Fruit fly (Drosophila melanogaster) whole organism, embryonic: Measurements from ENCODE around the gene kri.

Source experiments
- Asciz ChIP-seq: fragments of 200-800 bp; sonication (Bioruptor generic); optimal IDR thresholded peaks from 2 replicates; lab custom pipeline; 2017; ENCODE audit warnings: missing biosample characterization, mild to moderate bottlenecking, missing genetic modification characterization, missing genetic modification reagents
- Bgb ChIP-seq: fragments of 200-800 bp; sonication (Bioruptor generic); IDR thresholded peaks from 2 replicates; pipeline ENCODE4 v1.3.6; 2022; ENCODE audit warnings: missing biosample characterization, missing genetic modification characterization; ENCODE audit not compliant: partially characterized antibody
- CG10979 ChIP-seq: fragments of 200-800 bp; sonication (Bioruptor generic); optimal IDR thresholded peaks from 2 replicates; lab custom pipeline; 2018; ENCODE audit warnings: missing biosample characterization, mild to moderate bottlenecking, missing genetic modification characterization, moderate library complexity
- CG11504 ChIP-seq: fragments of 200-800 bp; sonication (Bioruptor generic); optimal IDR thresholded peaks from 3 replicates; lab custom pipeline; 2019; ENCODE audit warnings: missing biosample characterization, mild to moderate bottlenecking, missing genetic modification characterization, moderate library complexity
- CG11695 ChIP-seq: fragments of 200-800 bp; sonication (Bioruptor generic); IDR thresholded peaks from 3 replicates; pipeline ENCODE4 v1.3.6; 2022; ENCODE audit warnings: missing biosample characterization, missing genetic modification characterization
- CG11696 ChIP-seq: fragments of 200-800 bp; sonication (Bioruptor generic); IDR thresholded peaks from 2 replicates; pipeline ENCODE4 v1.3.6; 2022; ENCODE audit warnings: missing biosample characterization, missing genetic modification characterization
- CG11723 ChIP-seq: fragments of 200-800 bp; sonication (Bioruptor generic); optimal IDR thresholded peaks from 2 replicates; lab custom pipeline; 2017; ENCODE audit warnings: missing biosample characterization, mild to moderate bottlenecking, missing genetic modification characterization
- CG12659 ChIP-seq: fragments of 200-800 bp; sonication (Bioruptor generic); optimal IDR thresholded peaks from 3 replicates; lab custom pipeline; 2017; ENCODE audit warnings: mild to moderate bottlenecking, missing biosample characterization, missing genetic modification reagents, missing genetic modification characterization
- CG15514 ChIP-seq: fragments of 200-800 bp; sonication (Bioruptor generic); optimal IDR thresholded peaks from 3 replicates; lab custom pipeline; 2017; ENCODE audit warnings: missing biosample characterization, missing genetic modification characterization, mild to moderate bottlenecking, moderate library complexity, missing genetic modification reagents
- CG18619 ChIP-seq: fragments of 200-800 bp; sonication (Bioruptor generic); optimal IDR thresholded peaks from 3 replicates; lab custom pipeline; 2017; ENCODE audit warnings: missing biosample characterization, mild to moderate bottlenecking, missing genetic modification characterization
- CG2712 ChIP-seq: fragments of 200-800 bp; optimal IDR thresholded peaks from 3 replicates; lab custom pipeline; 2019; ENCODE audit warnings: missing biosample characterization, mild to moderate bottlenecking, missing genetic modification characterization, moderate library complexity
- CG31441 ChIP-seq: fragments of 200-800 bp; sonication (Bioruptor generic); IDR thresholded peaks from 2 replicates; pipeline ENCODE4 v1.3.6; 2022; ENCODE audit warnings: missing biosample characterization, missing genetic modification characterization
- CG6813 ChIP-seq: fragments of 200-800 bp; sonication (Bioruptor generic); optimal IDR thresholded peaks from 2 replicates; lab custom pipeline; 2017; ENCODE audit warnings: missing biosample characterization, missing genetic modification characterization, mild to moderate bottlenecking, moderate library complexity, missing genetic modification reagents
- CG7839 ChIP-seq: fragments of 200-800 bp; sonication (Bioruptor generic); optimal IDR thresholded peaks from 3 replicates; lab custom pipeline; 2018; ENCODE audit warnings: missing biosample characterization, mild to moderate bottlenecking, missing genetic modification characterization, moderate library complexity
- CG9437 ChIP-seq: fragments of 200-800 bp; sonication (Bioruptor generic); optimal IDR thresholded peaks from 2 replicates; lab custom pipeline; 2018; ENCODE audit warnings: missing biosample characterization, mild to moderate bottlenecking, missing genetic modification characterization
- CG9932 ChIP-seq: fragments of 200-800 bp; sonication (Bioruptor generic); IDR thresholded peaks from 2 replicates; pipeline ENCODE4 v1.3.6; 2022; ENCODE audit warnings: missing biosample characterization, missing genetic modification characterization
- CoRest ChIP-seq: fragments of 200-800 bp; sonication (Bioruptor generic); optimal IDR thresholded peaks from 3 replicates; lab custom pipeline; 2018; ENCODE audit warnings: missing biosample characterization, mild to moderate bottlenecking, missing genetic modification characterization, moderate library complexity
- D19A ChIP-seq: fragments of 200-800 bp; optimal IDR thresholded peaks from 3 replicates; lab custom pipeline; 2019; ENCODE audit warnings: missing biosample characterization, mild to moderate bottlenecking, missing genetic modification characterization, moderate library complexity
- E2f1 ChIP-seq: fragments of 200-800 bp; sonication (Bioruptor generic); IDR thresholded peaks from 2 replicates; pipeline ENCODE4 v1.3.6; 2022; ENCODE audit warnings: missing biosample characterization, missing genetic modification characterization
- Eip74EF ChIP-seq, 2 experiments: fragments of 200-800 bp in 1 of 2; fragments of >200 bp in 1 of 2; sonication (Bioruptor generic) in 1 of 2; optimal IDR thresholded peaks; 2 replicates each; lab custom pipeline; 2017 to 2019; ENCODE audit warnings: missing biosample characterization in 2 of 2, missing genetic modification characterization in 2 of 2, mild to moderate bottlenecking in 1 of 2, moderate library complexity in 1 of 2
- Hmr ChIP-seq: fragments of 200-800 bp; sonication (Bioruptor generic); optimal IDR thresholded peaks from 3 replicates; lab custom pipeline; 2017; ENCODE audit warnings: mild to moderate bottlenecking, missing biosample characterization, missing genetic modification reagents, missing genetic modification characterization
- Hr51 ChIP-seq, 2 experiments: fragments of 200-800 bp; sonication (Bioruptor generic); optimal IDR thresholded peaks; 2 replicates in 1 of 2; 3 replicates in 1 of 2; lab custom pipeline; 2016 to 2018; ENCODE audit warnings: missing biosample characterization in 2 of 2, missing genetic modification characterization in 2 of 2, mild to moderate bottlenecking in 1 of 2, moderate library complexity in 1 of 2
- Jarid2 ChIP-seq: fragments of 200-800 bp; sonication (Bioruptor generic); optimal IDR thresholded peaks from 3 replicates; lab custom pipeline; 2017; ENCODE audit warnings: mild to moderate bottlenecking, missing biosample characterization, missing genetic modification reagents, missing genetic modification characterization
- Kr ChIP-seq: fragments of 200-800 bp; sonication (Bioruptor generic); optimal IDR thresholded peaks from 2 replicates; lab custom pipeline; 2017; ENCODE audit warnings: missing biosample characterization, mild to moderate bottlenecking, missing genetic modification characterization
- Oli ChIP-seq: fragments of 200-800 bp; sonication (Bioruptor generic); optimal IDR thresholded peaks from 2 replicates; lab custom pipeline; 2018; ENCODE audit warnings: missing biosample characterization, mild to moderate bottlenecking, missing genetic modification characterization, moderate library complexity
- Sox100B ChIP-seq: fragments of 200-800 bp; sonication (Bioruptor generic); optimal IDR thresholded peaks from 3 replicates; lab custom pipeline; 2018; ENCODE audit warnings: missing biosample characterization, mild to moderate bottlenecking, missing genetic modification characterization
- Usf ChIP-seq: fragments of 200-800 bp; sonication (Bioruptor generic); optimal IDR thresholded peaks from 2 replicates; lab custom pipeline; 2017; ENCODE audit warnings: missing genotype, missing biosample characterization, missing genetic modification characterization
- Xrp1 ChIP-seq: fragments of 200-800 bp; sonication (Bioruptor generic); IDR thresholded peaks from 2 replicates; pipeline ENCODE4 v1.3.6; 2022; ENCODE audit warnings: missing biosample characterization, missing genetic modification characterization
- bcd ChIP-seq: fragments of 200-800 bp; sonication (Bioruptor generic); optimal IDR thresholded peaks from 2 replicates; lab custom pipeline; 2017; ENCODE audit warnings: missing biosample characterization, mild to moderate bottlenecking, missing genetic modification characterization
- btn ChIP-seq: fragments of 200-800 bp; sonication (Bioruptor generic); optimal IDR thresholded peaks from 2 replicates; lab custom pipeline; 2016; ENCODE audit warnings: missing biosample characterization, missing genetic modification characterization
- dmrt99B ChIP-seq: fragments of 200-800 bp; sonication (Bioruptor generic); optimal IDR thresholded peaks from 2 replicates; lab custom pipeline; 2018; ENCODE audit warnings: missing biosample characterization, mild to moderate bottlenecking, missing genetic modification characterization, moderate library complexity
- eve ChIP-seq, 2 experiments: fragments of >200 bp; optimal IDR thresholded peaks; 2 replicates each; lab custom pipeline; 2017; ENCODE audit warnings: missing biosample characterization in 2 of 2, missing genetic modification characterization in 2 of 2
- exex ChIP-seq: fragments of 200-800 bp; sonication (Bioruptor generic); optimal IDR thresholded peaks from 4 replicates; lab custom pipeline; 2018; ENCODE audit warnings: missing biosample characterization, mild to moderate bottlenecking, missing genetic modification characterization, moderate library complexity
- kay ChIP-seq: fragments of 200-800 bp; sonication (Bioruptor generic); optimal IDR thresholded peaks from 2 replicates; lab custom pipeline; 2016; ENCODE audit warnings: missing biosample characterization, missing genetic modification characterization
- knrl ChIP-seq: fragments of 200-800 bp; sonication (Bioruptor generic); IDR thresholded peaks from 3 replicates; pipeline ENCODE4 v1.3.6; 2022; ENCODE audit warnings: missing biosample characterization, missing genetic modification characterization; ENCODE audit not compliant: partially characterized antibody
- lmd ChIP-seq: fragments of 200-800 bp; sonication (Bioruptor generic); IDR thresholded peaks from 2 replicates; pipeline ENCODE4 v1.3.6; 2022; ENCODE audit warnings: missing biosample characterization, missing genetic modification characterization
- lola ChIP-seq, 3 experiments: fragments of >200 bp in 2 of 3; fragments of 200-800 bp in 1 of 3; sonication (Bioruptor generic) in 1 of 3; optimal IDR thresholded peaks; 2 replicates each; lab custom pipeline; 2017 to 2019; ENCODE audit warnings: missing biosample characterization in 3 of 3, missing genetic modification characterization in 3 of 3, mild to moderate bottlenecking in 1 of 3, moderate library complexity in 1 of 3
- maf-S ChIP-seq: fragments of 200-800 bp; sonication (Bioruptor generic); optimal IDR thresholded peaks from 2 replicates; lab custom pipeline; 2016; ENCODE audit warnings: missing biosample characterization, missing genetic modification characterization
- nau ChIP-seq: fragments of 200-800 bp; sonication (Bioruptor generic); optimal IDR thresholded peaks from 3 replicates; lab custom pipeline; 2017; ENCODE audit warnings: missing biosample characterization, mild to moderate bottlenecking, missing genetic modification characterization, missing genetic modification reagents
- onecut ChIP-seq: fragments of 200-800 bp; sonication (Bioruptor generic); IDR thresholded peaks from 2 replicates; pipeline ENCODE4 v1.3.6; 2022; ENCODE audit warnings: missing biosample characterization, missing genetic modification characterization
- row ChIP-seq: fragments of 200-800 bp; sonication (Bioruptor generic); IDR thresholded peaks from 3 replicates; pipeline ENCODE4 v1.3.6; 2022; ENCODE audit warnings: missing biosample characterization, missing genetic modification characterization
- sens ChIP-seq: fragments of 200-800 bp; sonication (Bioruptor generic); peaks from one replicate; lab custom pipeline; 2016; ENCODE audit warnings: missing biosample characterization, missing genetic modification characterization
- sna ChIP-seq: fragments of 200-800 bp; sonication (Bioruptor generic); IDR thresholded peaks from 2 replicates; pipeline ENCODE4 v1.3.6; 2022; ENCODE audit warnings: missing biosample characterization, missing genetic modification characterization; ENCODE audit not compliant: partially characterized antibody
- tgo ChIP-seq: fragments of 200-800 bp; sonication (Bioruptor generic); IDR thresholded peaks from 3 replicates; pipeline ENCODE4 v1.3.6; 2022; ENCODE audit warnings: missing biosample characterization, missing genetic modification characterization
- tup ChIP-seq: fragments of 200-800 bp; sonication (Bioruptor generic); optimal IDR thresholded peaks from 2 replicates; lab custom pipeline; 2016; ENCODE audit warnings: missing biosample characterization, mild to moderate bottlenecking, missing genetic modification characterization, moderate library complexity
- vfl ChIP-seq: fragments of 200-800 bp; sonication (Bioruptor generic); optimal IDR thresholded peaks from 2 replicates; lab custom pipeline; 2016; ENCODE audit warnings: missing biosample characterization, missing genetic modification characterization
- vnd ChIP-seq: fragments of 200-800 bp; sonication (Bioruptor generic); IDR thresholded peaks from 3 replicates; pipeline ENCODE4 v1.3.6; 2022; ENCODE audit warnings: missing biosample characterization, missing genetic modification characterization; ENCODE audit not compliant: partially characterized antibody

The kri gene

dm6 chr3L:5809201-5809584 is 1.6 kb upstream of the kri start (continued):
- peak; percentile 49 for TF ChIP-seq CG2712 (tag; lab: Kevin White, UChicago)
- no peak for TF ChIP-seq maf-S (GFP tag; lab: Kevin White, UChicago)
- TF ChIP-seq Asciz (GFP tag; lab: Kevin White, UChicago), result no peak
- TF ChIP-seq Hmr (GFP tag; lab: Kevin White, UChicago), result peak; percentile 13
- no peak for TF ChIP-seq D19A (tag; lab: Kevin White, UChicago)
- 0 out of 2 replicates have a peak, but pooled peaks have one; percentile 25 for TF ChIP-seq CG11696 (GFP tag; lab: Robert Waterston, UW)
- peak; percentile 20 for TF ChIP-seq CG7839 (tag; lab: Kevin White, UChicago)
- TF ChIP-seq E2f1 (GFP tag; lab: Robert Waterston, UW), result no peak
- TF ChIP-seq vnd (GFP tag; lab: Robert Waterston, UW), result no peak
- TF ChIP-seq Xrp1, result peak; percentile 22; the same call in 1 of the 2 replicates
- TF ChIP-seq kay (GFP tag; lab: Kevin White, UChicago), result no peak
- 0 out of 3 replicates have a peak, but pooled peaks have one; percentile 21 for TF ChIP-seq CG11695 (GFP tag; lab: Robert Waterston, UW)
- peak; percentile 41 for TF ChIP-seq CoRest
- TF ChIP-seq Kr, result no peak
- peak; percentile 42; the same call in 2 of the 3 replicates for TF ChIP-seq row (GFP tag; lab: Robert Waterston, UW)
- peak; percentile 7 for TF ChIP-seq CG18619
- TF ChIP-seq tup (GFP tag; lab: Kevin White, UChicago), result no peak
- TF ChIP-seq dmrt99B, result peak; percentile 33
- peak; percentile 3 for TF ChIP-seq CG12659 (GFP tag; lab: Kevin White, UChicago)
- peak; percentile 25 for TF ChIP-seq CG11723 (GFP tag; lab: Kevin White, UChicago)
- TF ChIP-seq lola (GFP tag; optimal IDR thresholded peaks at IDR 0.05; lab: Kevin White, UChicago), result peak in 1 of 3 experiments; percentile 48
- TF ChIP-seq Sox100B, result peak; percentile 55
- TF ChIP-seq Oli (tag; lab: Kevin White, UChicago), result peak; percentile 42
- TF ChIP-seq onecut (GFP tag; lab: Robert Waterston, UW), result no peak
- TF ChIP-seq CG11504 (tag; lab: Kevin White, UChicago), result peak; percentile 64
- TF ChIP-seq exex (tag; lab: Kevin White, UChicago), result no peak
- 0 out of 2 replicates have a peak, but pooled peaks have one; percentile 12 for TF ChIP-seq CG9932 (GFP tag; lab: Robert Waterston, UW)
- TF ChIP-seq vfl (GFP tag; lab: Kevin White, UChicago), result no peak
- TF ChIP-seq nau, result no peak
- peak in 1 of 2 experiments; percentile 48 for TF ChIP-seq Hr51 (GFP tag; optimal IDR thresholded peaks at IDR 0.05; lab: Kevin White, UChicago)
- TF ChIP-seq sna, result no peak
- TF ChIP-seq CG6813, result no peak
- peak; percentile 57 for TF ChIP-seq sens (GFP tag; lab: Kevin White, UChicago)
- TF ChIP-seq btn, result no peak
- no peak for TF ChIP-seq Bgb (GFP tag; lab: Robert Waterston, UW)
- TF ChIP-seq CG31441 (GFP tag; lab: Robert Waterston, UW), result peak; percentile 61; the same call in 1 of the 2 replicates
- no peak for TF ChIP-seq knrl
- TF ChIP-seq CG10979 (tag; lab: Kevin White, UChicago), result peak; percentile 38
- no peak for TF ChIP-seq Usf
- peak; percentile 17 for TF ChIP-seq bcd (GFP tag; lab: Kevin White, UChicago)
- TF ChIP-seq CG15514 (GFP tag; lab: Kevin White, UChicago), result no peak
- 0 out of 2 replicates have a peak, but pooled peaks have one; percentile 11 for TF ChIP-seq lmd (GFP tag; lab: Robert Waterston, UW)
- peak; percentile 18; the same call in 1 of the 3 replicates for TF ChIP-seq tgo (GFP tag; lab: Robert Waterston, UW)
- peak in 1 of 2 experiments; percentile 27 for TF ChIP-seq Eip74EF (GFP tag; optimal IDR thresholded peaks at IDR 0.05; lab: Kevin White, UChicago)
- peak; percentile 24 for TF ChIP-seq CG9437 (GFP tag; lab: Kevin White, UChicago)
- TF ChIP-seq Jarid2 (GFP tag; lab: Kevin White, UChicago), result no peak
- TF ChIP-seq eve (GFP tag; optimal IDR thresholded peaks at IDR 0.05; lab: Kevin White, UChicago), result no peak
